Worm (Caenorhabditis elegans) whole organism, late embryonic: ENCODE data around the gene F32F2.4.

Experiments
- C38D4.7 ChIP-seq: fragments of 200-800 bp; sonication (Bioruptor generic); optimal IDR thresholded peaks from 2 replicates; lab custom pipeline; 2018; ENCODE audit warnings: mild to moderate bottlenecking, missing genetic modification characterization, moderate library complexity, missing compliant biosample characterization
- F13H6.1 ChIP-seq: sonication (generic microtip); optimal IDR thresholded peaks from 2 replicates; lab custom pipeline; 2016; ENCODE audit warnings: missing genetic modification characterization, missing compliant biosample characterization
- K02D7.2 ChIP-seq: sonication (generic microtip); optimal IDR thresholded peaks from 2 replicates; lab custom pipeline; 2017; ENCODE audit warnings: mild to moderate bottlenecking, missing genetic modification characterization, missing compliant biosample characterization
- ceh-19 ChIP-seq: fragments of 200-800 bp; sonication (Bioruptor generic); optimal IDR thresholded peaks from 2 replicates; lab custom pipeline; 2018; ENCODE audit warnings: mild to moderate bottlenecking, missing genetic modification characterization, missing compliant biosample characterization
- ceh-22 ChIP-seq: sonication (generic microtip); optimal IDR thresholded peaks from 2 replicates; lab custom pipeline; 2017; ENCODE audit warnings: missing biosample characterization, missing genetic modification characterization
- ceh-30 ChIP-seq: fragments of 150-350 bp; optimal IDR thresholded peaks from 2 replicates; lab custom pipeline; 2014; ENCODE audit warnings: missing biosample characterization, missing genetic modification characterization
- ceh-31 ChIP-seq: sonication (generic microtip); optimal IDR thresholded peaks from 2 replicates; lab custom pipeline; 2016; ENCODE audit warnings: missing genetic modification characterization, missing compliant biosample characterization
- ceh-34 ChIP-seq: sonication (generic microtip); optimal IDR thresholded peaks from 2 replicates; lab custom pipeline; 2016; ENCODE audit warnings: mild to moderate bottlenecking, missing genetic modification characterization, missing compliant biosample characterization
- ceh-45 ChIP-seq: fragments of 200-800 bp; sonication (Bioruptor generic); IDR thresholded peaks from 2 replicates; pipeline ENCODE4 v1.3.6; 2022; ENCODE audit warnings: missing genetic modification reagents, missing genetic modification characterization, missing compliant biosample characterization
- ceh-48 ChIP-seq: sonication (generic microtip); optimal IDR thresholded peaks from 2 replicates; lab custom pipeline; 2016; ENCODE audit warnings: missing genetic modification characterization, inconsistent platforms, missing compliant biosample characterization
- ceh-9 ChIP-seq: sonication (generic microtip); optimal IDR thresholded peaks from 2 replicates; lab custom pipeline; 2016; ENCODE audit warnings: mild to moderate bottlenecking, missing genetic modification characterization, inconsistent platforms, missing compliant biosample characterization
- che-1 ChIP-seq: sonication (generic microtip); optimal IDR thresholded peaks from 2 replicates; lab custom pipeline; 2016; ENCODE audit warnings: mild to moderate bottlenecking, missing genetic modification characterization, missing compliant biosample characterization
- dve-1 ChIP-seq: sonication (generic microtip); optimal IDR thresholded peaks from 2 replicates; lab custom pipeline; 2017; ENCODE audit warnings: antibody characterized with exemption, mild to moderate bottlenecking, missing genetic modification characterization, missing compliant biosample characterization
- elt-2 ChIP-seq: sonication (generic microtip); optimal IDR thresholded peaks from 2 replicates; lab custom pipeline; 2016; ENCODE audit warnings: missing genetic modification reagents, missing genetic modification characterization, missing compliant biosample characterization
- elt-4 ChIP-seq: sonication (generic microtip); optimal IDR thresholded peaks from 2 replicates; lab custom pipeline; 2016; ENCODE audit warnings: missing genetic modification characterization, missing compliant biosample characterization
- ets-4 ChIP-seq: sonication (generic microtip); optimal IDR thresholded peaks from 2 replicates; lab custom pipeline; 2016; ENCODE audit warnings: missing genetic modification characterization, missing compliant biosample characterization
- eyg-1 ChIP-seq: sonication (generic microtip); optimal IDR thresholded peaks from 2 replicates; lab custom pipeline; 2016; ENCODE audit warnings: missing genotype, missing genetic modification characterization, missing compliant biosample characterization
- fkh-10 ChIP-seq: fragments of 150-350 bp; optimal IDR thresholded peaks from 2 replicates; lab custom pipeline; 2014; ENCODE audit warnings: missing biosample characterization, missing genetic modification reagents, missing genetic modification characterization
- hlh-13 ChIP-seq: fragments of 200-800 bp; sonication (Bioruptor generic); optimal IDR thresholded peaks from 2 replicates; lab custom pipeline; 2018; ENCODE audit warnings: mild to moderate bottlenecking, missing genetic modification characterization, missing compliant biosample characterization
- hlh-15 ChIP-seq: sonication (generic microtip); optimal IDR thresholded peaks from 2 replicates; lab custom pipeline; 2016; ENCODE audit warnings: missing genetic modification characterization, missing compliant biosample characterization
- hlh-30 ChIP-seq: sonication (generic microtip); optimal IDR thresholded peaks from 2 replicates; lab custom pipeline; 2017; ENCODE audit warnings: antibody characterized with exemption, missing genetic modification characterization, missing compliant biosample characterization; ENCODE audit not compliant: insufficient read depth
- hlh-6 ChIP-seq: sonication (generic microtip); optimal IDR thresholded peaks from 2 replicates; lab custom pipeline; 2016; ENCODE audit warnings: missing genotype, missing genetic modification characterization, missing compliant biosample characterization
- hlh-8 ChIP-seq: sonication (generic microtip); optimal IDR thresholded peaks from 2 replicates; lab custom pipeline; 2016; ENCODE audit warnings: missing genotype, missing genetic modification characterization, missing compliant biosample characterization
- lim-6 ChIP-seq: sonication (generic microtip); optimal IDR thresholded peaks from 2 replicates; lab custom pipeline; 2016; ENCODE audit warnings: missing genetic modification characterization, missing compliant biosample characterization
- nfya-1 ChIP-seq: sonication (generic microtip); optimal IDR thresholded peaks from 2 replicates; lab custom pipeline; 2017; ENCODE audit warnings: missing genetic modification characterization, mild to moderate bottlenecking, missing compliant biosample characterization, antibody characterized with exemption, moderate library complexity
- npax-4 ChIP-seq: sonication (generic microtip); optimal IDR thresholded peaks from 2 replicates; lab custom pipeline; 2016; ENCODE audit warnings: missing genetic modification characterization, missing compliant biosample characterization
- odd-2 ChIP-seq: sonication (generic microtip); optimal IDR thresholded peaks from 2 replicates; lab custom pipeline; 2017; ENCODE audit warnings: antibody characterized with exemption, mild to moderate bottlenecking, missing genetic modification characterization, missing compliant biosample characterization
- pag-3 ChIP-seq: sonication (generic microtip); optimal IDR thresholded peaks from 2 replicates; lab custom pipeline; 2016; ENCODE audit warnings: missing compliant biosample characterization, missing genetic modification characterization, borderline replicate concordance
- pat-9 ChIP-seq: fragments of 200-800 bp; sonication (Bioruptor generic); optimal IDR thresholded peaks from 2 replicates; lab custom pipeline; 2018; ENCODE audit warnings: mild to moderate bottlenecking, missing genetic modification characterization, moderate library complexity, missing compliant biosample characterization
- pax-1 ChIP-seq: fragments of 150-350 bp; optimal IDR thresholded peaks from 2 replicates; lab custom pipeline; 2014; ENCODE audit warnings: missing biosample characterization, missing genetic modification characterization
- pros-1 ChIP-seq: fragments of 150-350 bp; optimal IDR thresholded peaks from 2 replicates; lab custom pipeline; 2014; ENCODE audit warnings: missing biosample characterization, missing genetic modification reagents, missing genetic modification characterization
- rnt-1 ChIP-seq: sonication (generic microtip); optimal IDR thresholded peaks from 2 replicates; lab custom pipeline; 2016; ENCODE audit warnings: missing genetic modification characterization, missing compliant biosample characterization
- sdc-2 ChIP-seq: sonication (generic microtip); optimal IDR thresholded peaks from 2 replicates; lab custom pipeline; 2016; ENCODE audit warnings: missing genotype, missing genetic modification characterization, missing compliant biosample characterization
- sox-2 ChIP-seq: fragments of 200-800 bp; sonication (Bioruptor generic); IDR thresholded peaks from 2 replicates; pipeline ENCODE4 v1.3.6; 2022; ENCODE audit warnings: missing genetic modification reagents, missing genetic modification characterization, missing compliant biosample characterization
- tbx-2 ChIP-seq: sonication (generic microtip); optimal IDR thresholded peaks from 2 replicates; lab custom pipeline; 2016; ENCODE audit warnings: missing genetic modification characterization, missing compliant biosample characterization
- tbx-7 ChIP-seq: sonication (generic microtip); optimal IDR thresholded peaks from 2 replicates; lab custom pipeline; 2016; ENCODE audit warnings: missing genotype, missing genetic modification characterization, missing compliant biosample characterization
- ttx-3 ChIP-seq: sonication (generic microtip); optimal IDR thresholded peaks from 2 replicates; lab custom pipeline; 2016; ENCODE audit warnings: missing genetic modification reagents, missing genetic modification characterization, missing compliant biosample characterization
- unc-42 ChIP-seq: sonication (generic microtip); optimal IDR thresholded peaks from 2 replicates; lab custom pipeline; 2016; ENCODE audit warnings: missing genotype, missing genetic modification characterization, missing compliant biosample characterization
- unc-55 ChIP-seq: sonication (generic microtip); optimal IDR thresholded peaks from 2 replicates; lab custom pipeline; 2017; ENCODE audit warnings: missing biosample characterization, missing genetic modification reagents, missing genetic modification characterization
- zip-5 ChIP-seq: sonication (generic microtip); optimal IDR thresholded peaks from 2 replicates; lab custom pipeline; 2016; ENCODE audit warnings: missing genetic modification characterization, missing compliant biosample characterization
- ztf-16 ChIP-seq: sonication (generic microtip); optimal IDR thresholded peaks from 2 replicates; lab custom pipeline; 2017; ENCODE audit warnings: missing genetic modification characterization, missing compliant biosample characterization

Gene F32F2.4

ce11 chrV:13301443-13301842 is 25.4 kb downstream of the F32F2.4 start, which contains the start of gene ceh-79:
TSS of gene ceh-79 (plus strand) at chrV:13301833.
- no peak for TF ChIP-seq che-1 (tag; lab: Kevin White, UChicago)
- TF ChIP-seq elt-2 = peak; percentile 64

- TF ChIP-seq pros-1 = no peak
- peak; percentile 50 for TF ChIP-seq elt-2
Observed at ce11 chrV:13304663-13305188, 28.7 kb downstream of the F32F2.4 start, which contains the start of gene C26E1.2. TSS of gene C26E1.2 (plus strand) at chrV:13305138.

DNA sequence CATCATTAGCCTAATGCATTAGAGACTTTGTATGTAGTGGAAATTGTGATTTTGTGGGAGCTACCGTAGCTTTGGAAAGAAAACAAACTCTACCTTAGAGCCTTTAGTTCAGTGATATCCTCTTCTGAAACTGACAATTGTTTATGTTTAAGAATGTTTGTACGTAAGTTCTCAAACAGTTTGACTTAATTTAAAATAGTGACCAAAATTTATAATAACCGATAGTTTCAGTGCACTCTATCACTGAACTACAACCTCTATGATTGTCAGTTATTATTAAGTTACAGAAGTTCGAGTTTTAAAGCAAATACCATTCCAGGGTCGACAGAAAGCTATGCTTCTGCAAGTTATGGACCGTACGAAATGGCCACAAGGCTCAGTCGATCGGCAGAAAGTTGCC is 32.6 kb downstream of the F32F2.4 start, which contains the start of gene C50B6.1:
TSS of gene C50B6.1 (plus strand) at position 301 of the 400 bp plus-strand sequence.
- TF ChIP-seq pag-3 (tag; lab: Kevin White, UChicago) = no peak
- no peak for TF ChIP-seq K02D7.2 (tag; lab: Kevin White, UChicago)
- no peak for TF ChIP-seq hlh-15 (tag; lab: Kevin White, UChicago)
- no peak for TF ChIP-seq F13H6.1 (tag; lab: Kevin White, UChicago)
- TF ChIP-seq pros-1 = no peak
- no peak for TF ChIP-seq hlh-13 (GFP tag; lab: Kevin White, UChicago)
- TF ChIP-seq C38D4.7 (GFP tag; lab: Kevin White, UChicago) = no peak
- TF ChIP-seq sox-2 = no peak

DNA sequence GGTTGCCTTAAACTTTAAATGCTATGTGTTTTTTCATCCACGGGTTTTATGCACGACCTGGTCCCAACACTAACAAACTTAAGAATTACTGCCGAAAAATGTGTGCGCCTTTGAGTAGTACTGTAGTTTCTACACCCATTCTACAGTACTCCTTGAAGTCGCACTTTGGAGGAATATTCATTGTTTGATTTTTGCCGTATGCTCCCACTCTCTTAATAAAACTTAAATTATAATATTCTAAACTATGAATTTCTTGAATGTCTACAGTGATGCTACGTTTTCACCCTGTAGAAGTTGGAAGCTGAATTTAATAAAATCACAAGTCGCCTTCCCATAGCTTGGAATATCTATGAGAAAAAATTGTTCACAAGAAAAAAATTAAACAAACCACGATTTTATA is 33.7 kb downstream of the F32F2.4 start:
- no peak for TF ChIP-seq pat-9 (tag; lab: Kevin White, UChicago)
- no peak for TF ChIP-seq ceh-9
- TF ChIP-seq pax-1 = no peak
- no peak for TF ChIP-seq ceh-34 (tag; lab: Kevin White, UChicago)
- no peak for TF ChIP-seq hlh-15 (tag; lab: Kevin White, UChicago)
- TF ChIP-seq fkh-10 (GFP tag; lab: Kevin White, UChicago) = no peak
- no peak for TF ChIP-seq ztf-16
- TF ChIP-seq tbx-2 = no peak
- TF ChIP-seq ceh-19 (GFP tag; lab: Kevin White, UChicago) = no peak
- TF ChIP-seq dve-1 (tag; lab: Kevin White, UChicago) = no peak
- TF ChIP-seq elt-4 (tag; lab: Kevin White, UChicago) = no peak
- TF ChIP-seq tbx-7 (tag; lab: Kevin White, UChicago) = no peak
- no peak for TF ChIP-seq ceh-30 (tag; lab: Kevin White, UChicago)
- no peak for TF ChIP-seq ceh-22 (tag; lab: Kevin White, UChicago)
- no peak for TF ChIP-seq pros-1
- no peak for TF ChIP-seq ceh-45 (GFP tag; lab: Robert Waterston, UW)
- TF ChIP-seq hlh-30 (tag; lab: Kevin White, UChicago) = no peak
- no peak for TF ChIP-seq sdc-2 (tag; lab: Kevin White, UChicago)
- no peak for TF ChIP-seq ets-4
- TF ChIP-seq ttx-3 (tag; lab: Kevin White, UChicago) = no peak

DNA sequence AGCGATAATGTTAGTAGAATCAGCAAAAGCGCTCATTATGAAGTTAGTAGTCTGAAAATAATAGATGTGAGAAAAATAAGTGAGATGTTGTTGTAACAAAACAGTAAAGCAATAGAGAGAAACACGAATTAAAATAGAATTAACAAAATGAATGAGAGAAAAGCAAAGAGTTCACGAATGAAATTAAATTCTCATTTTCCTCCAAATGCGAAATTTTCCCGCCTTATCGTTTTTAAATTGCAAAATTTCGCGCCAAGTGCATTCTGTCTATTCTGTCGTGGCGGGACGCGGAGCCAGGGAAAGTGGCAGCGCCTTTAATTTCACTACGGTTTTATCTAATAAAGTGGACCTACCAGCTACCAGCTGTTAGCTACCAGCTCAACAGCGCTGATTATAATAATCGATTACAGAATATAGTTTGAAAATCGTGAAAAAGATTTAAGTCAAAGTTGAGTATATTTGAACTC is 36.2 kb downstream of the F32F2.4 start, which contains the start of gene nasp-2:
TSS of gene nasp-2 (minus strand) at position 51 of the 467 bp plus-strand sequence.
- TF ChIP-seq hlh-6 (tag; lab: Kevin White, UChicago) (no peak), npax-4 (tag; lab: Kevin White, UChicago) (no peak), zip-5 (no peak)
- TF ChIP-seq, all 69 proteins: peak for 0

- no peak for TF ChIP-seq fkh-10 (GFP tag; lab: Kevin White, UChicago)
- TF ChIP-seq ztf-16 = no peak
- no peak for TF ChIP-seq dve-1 (tag; lab: Kevin White, UChicago)
- TF ChIP-seq odd-2 = no peak
- TF ChIP-seq sdc-2 (tag; lab: Kevin White, UChicago) = peak; percentile 47
- TF ChIP-seq rnt-1 (tag; lab: Kevin White, UChicago) = peak; percentile 53
- peak; percentile 28 for TF ChIP-seq zip-5
- no peak for TF ChIP-seq pros-1
- peak; percentile 49 for TF ChIP-seq ceh-48 (tag; lab: Kevin White, UChicago)
- peak; percentile 26 for TF ChIP-seq unc-55
- peak; percentile 17 for TF ChIP-seq lim-6
- TF ChIP-seq ceh-31 (tag; lab: Kevin White, UChicago) = peak; percentile 88
- no peak for TF ChIP-seq eyg-1 (tag; lab: Kevin White, UChicago)
- TF ChIP-seq nfya-1 = peak; percentile 38
- peak; percentile 72 for TF ChIP-seq unc-42 (tag; lab: Kevin White, UChicago)
- TF ChIP-seq ceh-9 = no peak
- TF ChIP-seq hlh-8 (tag; lab: Kevin White, UChicago) = peak; percentile 74
- TF ChIP-seq ets-4 = peak; percentile 85
- TF ChIP-seq ceh-34 (tag; lab: Kevin White, UChicago) = peak; percentile 39
Observed at ce11 chrV:13313045-13313623, 37.1 kb downstream of the F32F2.4 start, which contains the start of gene C50B6.3. TSS of gene C50B6.3 (plus strand) at chrV:13313573.
